Worm (Caenorhabditis elegans): ENCODE measurements around the gene tba-8.
"Not testable (repeated sequence)": the region's sequence is repeated elsewhere in the genome, so short reads cannot be mapped to it uniquely, and the experiment has no call there.

tba-8 gene

DNA sequence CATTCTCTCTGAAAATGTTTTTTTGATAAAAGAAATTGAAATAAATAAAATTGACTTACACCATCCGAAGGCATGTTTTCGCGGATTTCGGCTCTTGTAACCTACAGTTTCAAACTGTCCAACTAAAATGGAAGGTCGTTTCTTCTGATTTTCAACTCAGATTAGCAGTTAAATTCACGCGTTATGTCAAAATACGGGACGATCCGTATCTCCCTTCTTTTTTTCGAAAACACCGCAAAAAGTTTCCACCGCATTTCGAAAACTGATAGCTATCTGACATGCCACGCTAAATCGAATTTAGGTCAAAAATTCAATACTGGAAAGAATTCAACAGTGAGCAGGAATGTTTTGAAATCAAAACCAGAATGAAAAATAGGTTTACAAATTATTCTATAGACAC is at the start of gene tba-8:
TSS of gene tba-8 (minus strand) at position 207 of the 400 bp plus-strand sequence.
- TF ChIP-seq dao-5 (tag; optimal IDR thresholded peaks at IDR 0.05) (no peak), him-1 (tag; optimal IDR thresholded peaks at IDR 0.05) (no peak), W03F9.2 (tag; optimal IDR thresholded peaks at IDR 0.05) (no peak)

- TF ChIP-seq W03F9.2 (tag; optimal IDR thresholded peaks at IDR 0.05) = no peak
- no peak for TF ChIP-seq dao-5 (tag; optimal IDR thresholded peaks at IDR 0.05)
- no peak for TF ChIP-seq him-1 (tag; optimal IDR thresholded peaks at IDR 0.05)
These were observed 48.2 kb upstream of the tba-8 start for ce11 chrX:9506341-9506740.

- no peak for TF ChIP-seq W03F9.2 (tag; optimal IDR thresholded peaks at IDR 0.05)
- TF ChIP-seq him-1 (tag; optimal IDR thresholded peaks at IDR 0.05) = no peak
- no peak for TF ChIP-seq dao-5 (tag; optimal IDR thresholded peaks at IDR 0.05)
These were observed 46.8 kb upstream of the tba-8 start for ce11 chrX:9504911-9505397.

DNA sequence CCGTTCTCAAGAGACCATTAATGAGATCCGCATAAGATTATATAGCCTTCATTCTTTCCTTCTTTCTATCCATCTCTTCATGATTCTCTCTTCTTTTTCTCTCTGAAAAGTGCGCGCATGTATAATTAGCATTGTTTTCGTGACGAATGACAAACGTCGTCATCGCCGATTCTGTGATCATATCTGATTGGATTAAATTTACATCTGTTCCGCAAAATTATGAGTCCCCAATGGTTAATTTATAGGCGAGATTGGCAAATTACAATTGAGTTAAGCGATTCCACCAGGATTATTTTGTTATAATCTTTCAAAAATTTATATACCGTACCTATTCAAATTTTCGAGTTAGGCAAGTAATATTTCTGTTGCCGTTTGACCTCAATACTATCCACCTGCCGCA is 46.1 kb upstream of the tba-8 start:
- TF ChIP-seq dao-5 (tag; optimal IDR thresholded peaks at IDR 0.05) = no peak
- no peak for TF ChIP-seq W03F9.2 (tag; optimal IDR thresholded peaks at IDR 0.05)
- TF ChIP-seq him-1 (tag; optimal IDR thresholded peaks at IDR 0.05) = no peak

ce11 chrX:9499355-9499754 is 41.2 kb upstream of the tba-8 start:
- no peak for TF ChIP-seq dao-5 (tag; optimal IDR thresholded peaks at IDR 0.05)
- TF ChIP-seq him-1 (tag; optimal IDR thresholded peaks at IDR 0.05) = no peak
- no peak for TF ChIP-seq W03F9.2 (tag; optimal IDR thresholded peaks at IDR 0.05)

DNA sequence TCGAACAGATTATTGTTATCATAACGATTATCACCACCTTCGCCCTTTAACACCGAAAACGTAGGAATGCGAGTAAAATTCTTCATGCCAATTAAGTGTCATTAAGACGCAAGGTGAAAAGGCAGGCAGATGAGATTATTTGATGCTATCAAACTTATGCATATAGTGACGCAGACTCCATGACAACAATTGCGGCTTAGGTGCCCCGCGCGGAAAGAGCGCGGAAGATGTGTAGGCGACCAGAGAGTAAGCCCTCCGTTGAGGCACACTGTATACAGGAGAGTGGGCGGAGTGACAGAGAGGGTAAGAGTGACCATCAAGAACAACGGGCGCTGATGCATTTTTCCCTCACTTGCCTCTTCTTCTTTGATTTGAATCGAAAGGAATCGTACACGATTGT is 36.5 kb upstream of the tba-8 start:
- TF ChIP-seq W03F9.2 (tag; optimal IDR thresholded peaks at IDR 0.05) (no peak), dao-5 (tag; optimal IDR thresholded peaks at IDR 0.05) (no peak), him-1 (tag; optimal IDR thresholded peaks at IDR 0.05) (no peak)

DNA sequence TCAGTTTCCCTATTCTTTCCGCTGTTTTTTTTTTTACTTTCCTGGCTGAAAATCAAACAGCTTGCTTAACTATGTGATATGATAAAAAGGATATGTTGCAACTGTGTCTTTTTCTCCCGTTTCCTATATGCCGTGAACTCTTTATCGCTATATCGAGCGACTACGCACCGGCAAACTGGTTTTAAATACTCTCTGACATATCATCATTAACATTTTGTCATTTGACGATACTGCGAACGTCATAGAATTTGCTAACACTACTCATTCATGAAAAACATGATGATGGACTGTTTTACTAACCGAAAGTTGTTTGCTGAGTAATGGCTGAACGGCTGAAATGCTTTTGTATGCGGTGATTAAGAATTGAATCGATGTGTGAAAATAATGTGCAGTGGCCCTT is 33.3 kb upstream of the tba-8 start:
- TF ChIP-seq dao-5 (tag; optimal IDR thresholded peaks at IDR 0.05) (no peak), W03F9.2 (tag; optimal IDR thresholded peaks at IDR 0.05) (no peak)

DNA sequence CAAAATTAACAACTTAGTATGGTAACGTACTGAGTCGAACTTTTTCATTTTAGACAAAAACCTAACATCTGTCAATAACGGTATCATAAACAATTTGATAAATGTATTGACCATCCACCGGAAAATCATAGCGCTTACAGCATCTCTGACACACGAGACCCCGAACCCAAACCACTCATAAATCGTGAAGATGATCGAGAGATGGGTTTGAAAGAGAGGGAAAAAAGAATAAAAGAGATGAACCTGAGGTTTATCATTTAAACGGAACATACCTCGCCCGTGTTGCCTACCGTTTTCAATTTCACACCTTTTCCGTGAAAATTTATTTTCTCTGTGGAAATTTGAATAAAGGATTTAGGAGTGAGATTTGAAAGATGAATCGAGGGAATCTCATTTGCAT is 31.4 kb upstream of the tba-8 start:
- TF ChIP-seq dao-5 (tag; optimal IDR thresholded peaks at IDR 0.05) = no peak
- TF ChIP-seq him-1 (tag; optimal IDR thresholded peaks at IDR 0.05) = no peak

DNA sequence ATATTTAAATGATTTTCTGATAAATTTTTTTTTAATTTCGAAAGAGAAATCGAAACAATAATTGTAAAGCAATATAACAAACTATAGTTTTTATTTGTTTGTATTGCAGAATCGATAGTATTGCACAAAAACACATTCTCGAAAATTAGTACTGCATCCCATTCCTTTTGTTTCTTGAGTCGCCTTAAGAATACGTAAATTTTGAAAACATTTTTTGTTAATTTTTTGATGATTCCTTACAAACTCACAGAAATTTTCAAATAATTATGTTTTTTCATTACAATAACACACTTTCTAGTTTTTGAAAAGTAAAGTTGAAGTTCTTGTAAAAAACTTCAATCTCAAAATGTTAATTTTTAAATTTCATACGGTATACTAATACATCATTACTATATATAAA is 28.0 kb upstream of the tba-8 start:
- TF ChIP-seq dao-5 (tag; optimal IDR thresholded peaks at IDR 0.05) (no peak), W03F9.2 (tag; optimal IDR thresholded peaks at IDR 0.05) (no peak), him-1 (tag; optimal IDR thresholded peaks at IDR 0.05) (no peak)

DNA sequence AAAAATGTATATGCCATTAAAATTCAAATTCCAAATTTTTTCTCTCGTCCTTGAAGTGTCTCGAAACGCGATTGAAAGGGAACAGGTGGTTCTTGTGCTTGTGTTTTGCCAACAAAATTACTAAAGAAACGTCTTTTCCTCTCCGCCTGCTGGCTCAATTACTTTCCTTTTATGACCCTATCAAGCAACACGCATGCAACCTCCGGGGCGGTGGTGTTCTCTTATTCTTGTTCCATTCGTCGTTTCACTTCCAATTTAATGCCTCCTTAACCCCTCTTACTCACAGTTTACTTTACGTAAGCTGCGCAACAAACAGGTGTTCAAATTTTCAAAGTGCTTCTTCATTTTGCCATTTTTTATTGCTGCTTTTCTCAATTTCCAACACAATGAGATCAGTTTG is 25.6 kb upstream of the tba-8 start:
- TF ChIP-seq dao-5 (tag; optimal IDR thresholded peaks at IDR 0.05) (no peak), W03F9.2 (tag; optimal IDR thresholded peaks at IDR 0.05) (no peak), him-1 (tag; optimal IDR thresholded peaks at IDR 0.05) (no peak)

DNA sequence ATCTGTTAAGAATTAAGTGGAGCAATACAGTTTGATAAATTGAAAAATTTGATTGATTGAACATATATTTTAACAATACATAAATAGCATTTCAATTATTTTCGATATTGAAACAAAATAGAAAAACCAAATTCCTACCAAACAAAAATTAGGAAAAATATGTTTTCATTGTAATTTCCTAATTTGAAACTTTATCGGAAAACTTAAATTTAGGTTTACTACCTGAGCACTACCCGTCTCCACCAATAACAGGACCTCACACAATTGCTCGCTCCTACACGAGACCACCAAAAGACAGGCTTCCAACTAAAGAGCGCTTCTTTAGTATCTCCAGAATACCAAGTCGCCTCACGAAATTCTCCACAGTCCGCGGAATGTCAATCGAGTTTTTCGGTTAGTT is 18.6 kb upstream of the tba-8 start:
- no peak for TF ChIP-seq him-1 (tag; optimal IDR thresholded peaks at IDR 0.05)
- TF ChIP-seq dao-5 (tag; optimal IDR thresholded peaks at IDR 0.05) = no peak
- no peak for TF ChIP-seq W03F9.2 (tag; optimal IDR thresholded peaks at IDR 0.05)

DNA sequence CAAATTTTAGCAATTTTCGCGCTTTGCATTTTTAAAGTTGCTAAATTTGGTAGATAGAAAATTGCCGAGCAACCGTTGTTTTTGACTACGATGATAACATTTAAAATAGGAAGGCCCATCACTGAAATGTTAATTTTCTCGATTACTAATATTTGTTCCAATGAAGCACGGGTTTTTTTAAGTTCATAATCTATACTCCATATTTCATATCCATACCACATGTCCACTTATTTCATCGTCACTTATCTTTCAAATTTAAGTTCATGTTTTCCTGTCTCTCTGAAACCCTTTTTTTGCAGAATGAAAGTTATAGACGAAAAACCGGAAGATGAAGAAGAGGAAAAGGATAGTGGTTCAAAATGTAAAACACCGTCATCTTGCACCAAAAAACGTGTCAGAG is 14.0 kb upstream of the tba-8 start, which contains the start of gene gap-2:
TSS of gene gap-2 (plus strand) at position 301 of the 400 bp plus-strand sequence.
- TF ChIP-seq W03F9.2 (tag; optimal IDR thresholded peaks at IDR 0.05) (no peak), dao-5 (tag; optimal IDR thresholded peaks at IDR 0.05) (no peak), him-1 (tag; optimal IDR thresholded peaks at IDR 0.05) (no peak)

- TF ChIP-seq dao-5 (tag; optimal IDR thresholded peaks at IDR 0.05) = peak; percentile 73
- peak; percentile 69 for TF ChIP-seq W03F9.2 (tag; optimal IDR thresholded peaks at IDR 0.05)
- peak; percentile 86 for TF ChIP-seq him-1 (tag; optimal IDR thresholded peaks at IDR 0.05)
These were observed 9.4 kb upstream of the tba-8 start for ce11 chrX:9467573-9467972.

DNA sequence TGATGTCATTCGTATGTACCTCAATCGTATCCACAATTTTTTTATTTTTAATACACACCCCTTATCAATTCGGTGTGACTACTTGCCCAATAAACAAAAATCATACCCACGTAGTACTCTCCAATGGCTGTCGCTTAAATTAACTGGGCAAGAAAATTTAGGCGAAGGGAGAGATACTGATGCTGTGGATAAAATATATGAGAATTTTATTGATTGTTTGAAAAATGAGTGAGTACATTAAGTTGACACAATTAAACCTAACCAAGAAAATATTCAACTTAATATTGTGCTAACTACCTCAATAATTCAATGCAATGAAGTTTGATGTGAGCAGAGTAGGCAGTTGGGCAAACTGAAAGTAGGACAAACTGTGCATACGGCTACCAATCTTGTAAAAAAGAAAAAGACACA is 7.6 kb upstream of the tba-8 start:
- peak; percentile 98 for TF ChIP-seq W03F9.2 (tag; optimal IDR thresholded peaks at IDR 0.05)
- peak; percentile 100 for TF ChIP-seq him-1 (tag; optimal IDR thresholded peaks at IDR 0.05)
- peak; percentile 94 for TF ChIP-seq dao-5 (tag; optimal IDR thresholded peaks at IDR 0.05)

DNA sequence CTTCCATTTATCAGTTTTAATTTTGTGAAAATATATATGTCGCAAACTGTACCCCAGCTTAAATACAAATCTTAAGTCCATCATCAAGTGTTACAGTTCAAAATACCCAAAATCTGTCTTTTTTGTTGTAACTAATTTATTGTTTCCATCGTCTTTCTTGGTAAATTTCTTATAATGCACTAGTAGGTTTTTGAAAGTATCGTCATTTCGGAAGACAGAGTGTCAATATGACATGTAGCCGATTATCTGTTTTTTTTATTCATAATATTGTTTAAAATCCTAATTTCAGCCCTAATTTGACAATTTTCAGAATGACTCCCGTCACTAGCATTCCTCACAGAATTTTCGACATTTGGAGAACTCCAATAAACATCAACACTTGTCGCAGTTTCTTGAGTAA is 4.9 kb upstream of the tba-8 start, which contains the start of gene ZK899.6:
TSS of gene ZK899.6 (plus strand) at position 301 of the 400 bp plus-strand sequence.
- not testable (repeated sequence) for TF ChIP-seq him-1, dao-5, W03F9.2 (tag; optimal IDR thresholded peaks at IDR 0.05)

Data from whole organism, L4/young adult.